Worm (Caenorhabditis elegans): ENCODE measurements around the gene mxl-1.

ce11 chrV:11220415-11220814, 24.2 kb upstream of the mxl-1 start:
- no peak for TF ChIP-seq nhr-12 (tag; optimal IDR thresholded peaks at IDR 0.05)
- no peak for TF ChIP-seq nhr-76 (tag; optimal IDR thresholded peaks at IDR 0.05)
- TF ChIP-seq lsy-2 (tag; optimal IDR thresholded peaks at IDR 0.05) = no peak
- TF ChIP-seq nhr-237 (tag; optimal IDR thresholded peaks at IDR 0.05) = no peak
- no peak for TF ChIP-seq unc-62 (GFP tag; optimal IDR thresholded peaks at IDR 0.05)
- TF ChIP-seq drap-1 (GFP tag; optimal IDR thresholded peaks at IDR 0.05) = no peak
- TF ChIP-seq bed-3 (GFP tag; optimal IDR thresholded peaks at IDR 0.05) = no peak
- no peak for TF ChIP-seq ces-1 (GFP tag; optimal IDR thresholded peaks at IDR 0.05)
